Worm (Caenorhabditis elegans): ENCODE data around the gene F47B8.8.

DNA sequence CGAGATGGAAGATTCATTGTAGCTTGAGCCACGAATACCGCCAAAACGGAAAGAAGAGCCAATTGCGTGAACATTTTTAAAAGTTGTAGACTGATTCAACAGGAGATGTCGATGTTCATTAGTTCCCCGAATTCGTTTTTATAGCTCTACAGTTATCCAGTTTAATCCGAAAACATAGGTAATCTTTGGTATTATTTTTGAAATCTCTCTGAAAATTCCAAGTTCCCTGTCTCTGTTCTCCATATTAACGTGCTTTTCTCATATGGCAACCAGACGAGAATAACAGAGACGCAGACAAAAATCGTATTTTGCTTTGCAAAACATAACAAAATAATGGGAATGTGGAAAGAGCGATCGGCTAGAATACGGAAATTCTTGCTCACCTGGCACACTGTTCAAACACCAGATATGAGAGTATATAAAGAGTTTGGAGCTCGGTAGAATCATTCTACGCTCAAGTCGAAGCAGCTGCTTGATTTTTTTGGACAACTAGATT is 31.9 kb upstream of the F47B8.8 start, which contains the start of the genes spig-3 and F14D7.12:
- TF ChIP-seq tbx-2 (tag; optimal IDR thresholded peaks at IDR 0.05), result no peak
- no peak for TF ChIP-seq F13H6.1 (tag; optimal IDR thresholded peaks at IDR 0.05)
- TF ChIP-seq pha-4 (tag; optimal IDR thresholded peaks at IDR 0.05), result no peak
- TF ChIP-seq ceh-2 (tag; optimal IDR thresholded peaks at IDR 0.05), result no peak
